Fruit fly (Drosophila melanogaster) whole organism, wandering third instar larva: Measurements from ENCODE around the gene CG11369.

Experiments used
- Abd-B ChIP-seq: fragments of >200 bp; optimal IDR thresholded peaks from 2 replicates; lab custom pipeline; 2017; ENCODE audit warnings: missing biosample characterization, missing genetic modification characterization
- brk ChIP-seq: fragments of 200-800 bp; sonication (Bioruptor generic); optimal IDR thresholded peaks from 2 replicates; lab custom pipeline; 2016; ENCODE audit warnings: missing biosample characterization, mild to moderate bottlenecking, missing genetic modification characterization
- fru ChIP-seq: fragments of 200-800 bp; sonication (Bioruptor generic); optimal IDR thresholded peaks from 3 replicates; lab custom pipeline; 2016; ENCODE audit warnings: missing biosample characterization, mild to moderate bottlenecking, missing genetic modification characterization
- psq ChIP-seq: fragments of 200-800 bp; sonication (Bioruptor generic); optimal IDR thresholded peaks from 3 replicates; lab custom pipeline; 2017; ENCODE audit warnings: missing biosample characterization, mild to moderate bottlenecking, missing genetic modification characterization, moderate library complexity
- rgr ChIP-seq: fragments of 200-800 bp; sonication (Bioruptor generic); optimal IDR thresholded peaks from 3 replicates; lab custom pipeline; 2016; ENCODE audit warnings: missing biosample characterization, mild to moderate bottlenecking, missing genetic modification characterization

- TF ChIP-seq Abd-B (GFP tag; lab: Kevin White, UChicago), result no peak
- TF ChIP-seq psq, result no peak
- no peak for TF ChIP-seq brk (GFP tag; lab: Kevin White, UChicago)
- TF ChIP-seq rgr (GFP tag; lab: Kevin White, UChicago), result no peak
- peak; percentile 9 for TF ChIP-seq fru (GFP tag; lab: Kevin White, UChicago)
These were observed 43.9 kb upstream of the CG11369 start for dm6 chrX:7530204-7530603.
